Worm (Caenorhabditis elegans) whole organism, mixed stage, embryonic: Measurements from ENCODE around the gene F42F12.4.

Experiments used
- ham-2 ChIP-seq: fragments of 200-800 bp; sonication (Bioruptor generic); optimal IDR thresholded peaks from 2 replicates; lab custom pipeline; 2018; ENCODE audit warnings: mild to moderate bottlenecking, missing genetic modification characterization, missing compliant biosample characterization
- pha-4 ChIP-seq: fragments of 150-350 bp; optimal IDR thresholded peaks from 2 replicates; lab custom pipeline; 2018; ENCODE audit warnings: missing biosample characterization, missing genetic modification reagents, missing genetic modification characterization
- snpc-4 ChIP-seq: fragments of 150-350 bp; optimal IDR thresholded peaks from 2 replicates; lab custom pipeline; 2014; ENCODE audit warnings: missing biosample characterization, missing genetic modification characterization

DNA sequence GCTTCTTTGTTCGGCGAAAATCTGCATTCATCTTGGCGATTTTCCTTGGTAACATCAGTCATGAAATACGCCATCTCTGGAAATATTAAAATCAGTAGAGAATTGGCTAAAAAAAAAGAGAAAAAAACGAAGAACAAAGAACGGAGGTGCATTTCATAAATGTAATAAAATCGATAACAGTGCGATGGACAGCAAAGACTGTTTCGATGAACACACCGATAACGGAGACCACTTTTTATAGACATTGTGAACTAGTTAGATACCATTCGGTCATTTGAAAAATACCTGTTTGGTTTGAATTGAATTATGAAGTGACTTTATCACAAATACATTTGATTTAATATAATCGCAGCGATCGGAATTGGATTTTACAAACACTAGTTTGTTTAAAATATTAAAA, at the start of gene F42F12.4:
- no peak for TF ChIP-seq pha-4 (tag; lab: Kevin White, UChicago)
- no peak for TF ChIP-seq snpc-4 (tag; lab: Kevin White, UChicago)
- TF ChIP-seq ham-2 (GFP tag; lab: Kevin White, UChicago) = no peak
